Fruit fly (Drosophila melanogaster) whole organism, embryonic: ENCODE results near the gene CG42323.

Source experiments
- BEAF-32 ChIP-seq: fragments of 200-800 bp; sonication (Bioruptor generic); optimal IDR thresholded peaks from 3 replicates; lab custom pipeline; 2017; ENCODE audit warnings: missing biosample characterization, missing genetic modification characterization, mild to moderate bottlenecking, moderate library complexity, missing genetic modification reagents
- Bgb ChIP-seq: fragments of 200-800 bp; sonication (Bioruptor generic); IDR thresholded peaks from 2 replicates; pipeline ENCODE4 v1.3.6; 2022; ENCODE audit warnings: missing biosample characterization, missing genetic modification characterization; ENCODE audit not compliant: partially characterized antibody
- CG13287 ChIP-seq: fragments of 200-800 bp; sonication (Bioruptor generic); IDR thresholded peaks from 2 replicates; pipeline ENCODE4 v1.3.6; 2022; ENCODE audit warnings: missing biosample characterization, missing genetic modification characterization; ENCODE audit not compliant: partially characterized antibody
- CG17385 ChIP-seq: fragments of 200-800 bp; sonication (Bioruptor generic); optimal IDR thresholded peaks from 3 replicates; lab custom pipeline; 2018; ENCODE audit warnings: missing biosample characterization, mild to moderate bottlenecking, missing genetic modification characterization
- CG2116 ChIP-seq: fragments of 200-800 bp; sonication (Bioruptor generic); optimal IDR thresholded peaks from 3 replicates; lab custom pipeline; 2018; ENCODE audit warnings: missing biosample characterization, mild to moderate bottlenecking, missing genetic modification characterization
- CG34224 ChIP-seq: fragments of 200-800 bp; sonication (Bioruptor generic); IDR thresholded peaks from 3 replicates; pipeline ENCODE4 v1.3.6; 2022; ENCODE audit warnings: missing biosample characterization, missing genetic modification characterization; ENCODE audit not compliant: partially characterized antibody
- CG4820 ChIP-seq: fragments of 200-800 bp; sonication (Bioruptor generic); optimal IDR thresholded peaks from 3 replicates; lab custom pipeline; 2016; ENCODE audit warnings: missing biosample characterization, missing genetic modification characterization
- CG6791 ChIP-seq: fragments of 200-800 bp; sonication (Bioruptor generic); IDR thresholded peaks from 3 replicates; pipeline ENCODE4 v1.3.6; 2022; ENCODE audit warnings: missing biosample characterization, missing genetic modification characterization; ENCODE audit not compliant: partially characterized antibody
- CG8290 ChIP-seq, 3 experiments: fragments of 200-800 bp; sonication (Bioruptor generic); optimal IDR thresholded peaks; 2 replicates each; lab custom pipeline; 2016 to 2019; ENCODE audit warnings: missing biosample characterization in 3 of 3, missing genetic modification characterization in 3 of 3, mild to moderate bottlenecking in 2 of 3, moderate library complexity in 1 of 3
- CG9215 ChIP-seq: fragments of 200-800 bp; sonication (Bioruptor generic); IDR thresholded peaks from 2 replicates; pipeline ENCODE4 v1.3.6; 2022; ENCODE audit warnings: missing biosample characterization, missing genetic modification characterization
- Dll ChIP-seq: fragments of 200-800 bp; sonication (Bioruptor generic); IDR thresholded peaks from 4 replicates; pipeline ENCODE4 v1.3.6; 2022; ENCODE audit warnings: missing biosample characterization, missing genetic modification characterization; ENCODE audit not compliant: partially characterized antibody
- Doc3 ChIP-seq: fragments of 200-800 bp; sonication (Bioruptor generic); IDR thresholded peaks from 3 replicates; pipeline ENCODE4 v1.3.6; 2022; ENCODE audit warnings: missing biosample characterization, missing genetic modification characterization; ENCODE audit not compliant: partially characterized antibody
- Dp ChIP-seq: fragments of 200-800 bp; sonication (Bioruptor generic); optimal IDR thresholded peaks from 2 replicates; lab custom pipeline; 2018; ENCODE audit warnings: missing biosample characterization, mild to moderate bottlenecking, missing genetic modification characterization, moderate library complexity
- Dref ChIP-seq: fragments of 200-800 bp; sonication (Bioruptor generic); IDR thresholded peaks from 2 replicates; pipeline ENCODE4 v1.3.6; 2022; ENCODE audit warnings: missing biosample characterization, missing genetic modification characterization
- E2f1 ChIP-seq: fragments of 200-800 bp; sonication (Bioruptor generic); IDR thresholded peaks from 2 replicates; pipeline ENCODE4 v1.3.6; 2022; ENCODE audit warnings: missing biosample characterization, missing genetic modification characterization
- E2f2 ChIP-seq: fragments of 200-800 bp; sonication (Bioruptor generic); IDR thresholded peaks from 2 replicates; pipeline ENCODE4 v1.3.6; 2022; ENCODE audit warnings: missing biosample characterization, missing genetic modification characterization
- HLH4C ChIP-seq: fragments of 200-800 bp; sonication (Bioruptor generic); IDR thresholded peaks from 3 replicates; pipeline ENCODE4 v1.3.6; 2022; ENCODE audit warnings: missing biosample characterization, missing genetic modification characterization; ENCODE audit not compliant: partially characterized antibody
- HmgD ChIP-seq: fragments of 200-800 bp; sonication (Bioruptor generic); optimal IDR thresholded peaks from 3 replicates; lab custom pipeline; 2016; ENCODE audit warnings: missing biosample characterization, missing genetic modification characterization
- Myb ChIP-seq: fragments of 200-800 bp; sonication (Bioruptor generic); optimal IDR thresholded peaks from 2 replicates; lab custom pipeline; 2016; ENCODE audit warnings: missing biosample characterization, missing genetic modification characterization
- Pdp1 ChIP-seq, 2 experiments: fragments of 200-800 bp; sonication (Bioruptor generic); optimal IDR thresholded peaks; 3 replicates each; lab custom pipeline; 2016; ENCODE audit warnings: missing biosample characterization in 2 of 2, missing genetic modification characterization in 2 of 2, mild to moderate bottlenecking in 1 of 2, moderate library complexity in 1 of 2
- Scr ChIP-seq: fragments of 200-800 bp; sonication (Bioruptor generic); IDR thresholded peaks from 2 replicates; pipeline ENCODE4 v1.3.6; 2022; ENCODE audit warnings: missing biosample characterization, missing genetic modification characterization; ENCODE audit not compliant: partially characterized antibody
- Trl ChIP-seq, 3 experiments: fragments of >200 bp in 2 of 3; fragments of 200-800 bp in 1 of 3; sonication (Bioruptor generic) in 1 of 3; optimal IDR thresholded peaks; 2 replicates in 1 of 3; 3 replicates in 2 of 3; lab custom pipeline; 2016 to 2017; ENCODE audit warnings: missing biosample characterization in 1 of 3, missing genetic modification characterization in 1 of 3
- abd-A ChIP-seq: fragments of 200-800 bp; sonication (Bioruptor generic); optimal IDR thresholded peaks from 3 replicates; lab custom pipeline; 2019; ENCODE audit warnings: missing biosample characterization, mild to moderate bottlenecking, missing genetic modification characterization, moderate library complexity
- bbx ChIP-seq: fragments of 200-800 bp; sonication (Bioruptor generic); IDR thresholded peaks from 2 replicates; pipeline ENCODE4 v1.3.6; 2022; ENCODE audit warnings: missing biosample characterization, missing genetic modification characterization; ENCODE audit not compliant: partially characterized antibody
- dysf ChIP-seq: fragments of 200-800 bp; sonication (Bioruptor generic); IDR thresholded peaks from 3 replicates; pipeline ENCODE4 v1.3.6; 2022; ENCODE audit warnings: missing biosample characterization, missing genetic modification characterization
- knrl ChIP-seq: fragments of 200-800 bp; sonication (Bioruptor generic); IDR thresholded peaks from 3 replicates; pipeline ENCODE4 v1.3.6; 2022; ENCODE audit warnings: missing biosample characterization, missing genetic modification characterization; ENCODE audit not compliant: partially characterized antibody
- pnt ChIP-seq: fragments of 200-800 bp; sonication (Bioruptor generic); optimal IDR thresholded peaks from 3 replicates; lab custom pipeline; 2016; ENCODE audit warnings: missing biosample characterization, missing genetic modification characterization
- psq ChIP-seq: fragments of 200-800 bp; sonication (Bioruptor generic); optimal IDR thresholded peaks from 2 replicates; lab custom pipeline; 2017; ENCODE audit warnings: missing biosample characterization, missing genetic modification characterization
- pzg ChIP-seq: fragments of 200-800 bp; sonication (Bioruptor generic); optimal IDR thresholded peaks from 3 replicates; lab custom pipeline; 2018; ENCODE audit warnings: missing biosample characterization, mild to moderate bottlenecking, missing genetic modification characterization, moderate library complexity
- sna ChIP-seq: fragments of 200-800 bp; sonication (Bioruptor generic); IDR thresholded peaks from 2 replicates; pipeline ENCODE4 v1.3.6; 2022; ENCODE audit warnings: missing biosample characterization, missing genetic modification characterization; ENCODE audit not compliant: partially characterized antibody
- stwl ChIP-seq: fragments of 200-800 bp; sonication (Bioruptor generic); optimal IDR thresholded peaks from 3 replicates; lab custom pipeline; 2018; ENCODE audit warnings: missing biosample characterization, mild to moderate bottlenecking, missing genetic modification characterization, moderate library complexity
- tna ChIP-seq: fragments of 200-800 bp; sonication (Bioruptor generic); IDR thresholded peaks from 2 replicates; pipeline ENCODE4 v1.3.6; 2022; ENCODE audit warnings: missing biosample characterization, missing genetic modification characterization; ENCODE audit not compliant: partially characterized antibody
- ttk ChIP-seq: fragments of 200-800 bp; sonication (Bioruptor generic); IDR thresholded peaks from 2 replicates; pipeline ENCODE4 v2.1.2; 2022; ENCODE audit warnings: missing biosample characterization, missing genetic modification characterization
- unc-4 ChIP-seq: fragments of 200-800 bp; sonication (Bioruptor generic); IDR thresholded peaks from 2 replicates; pipeline ENCODE4 v1.3.6; 2022; ENCODE audit warnings: missing biosample characterization, missing genetic modification characterization; ENCODE audit not compliant: partially characterized antibody
- vnd ChIP-seq: fragments of 200-800 bp; sonication (Bioruptor generic); IDR thresholded peaks from 3 replicates; pipeline ENCODE4 v1.3.6; 2022; ENCODE audit warnings: missing biosample characterization, missing genetic modification characterization; ENCODE audit not compliant: partially characterized antibody
- zen2 ChIP-seq: fragments of 200-800 bp; sonication (Bioruptor generic); IDR thresholded peaks from 3 replicates; pipeline ENCODE4 v1.3.6; 2022; ENCODE audit warnings: missing biosample characterization, missing genetic modification characterization; ENCODE audit not compliant: partially characterized antibody

CG42323 gene

DNA sequence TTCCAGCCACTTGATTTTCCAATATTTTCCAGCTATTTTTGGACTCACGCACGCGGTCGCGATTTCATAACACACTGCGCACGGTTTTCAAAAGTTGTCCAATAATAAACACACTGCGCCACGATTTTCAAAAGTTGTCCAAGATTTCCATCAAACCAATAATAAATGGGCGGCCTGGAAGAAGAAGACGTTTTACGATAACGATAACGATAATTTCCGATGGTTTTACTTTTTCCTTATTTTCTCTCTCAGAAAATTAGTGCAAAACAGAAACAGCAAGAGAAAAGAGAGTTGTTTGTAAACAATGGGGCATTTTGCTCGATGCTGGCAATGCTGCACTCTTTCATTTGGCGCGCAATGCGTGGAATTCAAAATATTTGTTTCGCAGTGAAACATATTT lies 12.3 kb upstream of the CG42323 start, which contains the start of gene Nt5b:
Gene Nt5b, minus strand, starts transcription at position 207 of the 400 bp plus-strand sequence.
- TF ChIP-seq HLH4C (GFP tag; lab: Robert Waterston, UW) (peak; percentile 15; the same call in 1 of the 3 replicates), stwl (tag; lab: Kevin White, UChicago) (peak; percentile 66), CG17385 (GFP tag; lab: Kevin White, UChicago) (peak; percentile 88), CG6791 (GFP tag; lab: Robert Waterston, UW) (peak; percentile 65; the same call in 1 of the 3 replicates), Dref (GFP tag; lab: Robert Waterston, UW) (peak; percentile 60), Pdp1 (GFP tag; optimal IDR thresholded peaks at IDR 0.05; lab: Kevin White, UChicago) (peak in 1 of 2 experiments; percentile 74), unc-4 (0 out of 2 replicates have a peak, but pooled peaks have one; percentile 23), psq (GFP tag; lab: Kevin White, UChicago) (peak; percentile 45), Trl (optimal IDR thresholded peaks at IDR 0.05; lab: Kevin White, UChicago) (peak; percentile 50 to 56), Trl (GFP tag; optimal IDR thresholded peaks at IDR 0.05; lab: Kevin White, UChicago) (no peak), abd-A (no peak), CG4820 (GFP tag; lab: Kevin White, UChicago) (no peak), CG2116 (GFP tag; lab: Kevin White, UChicago) (peak; percentile 15), zen2 (0 out of 3 replicates have a peak, but pooled peaks have one; percentile 24), BEAF-32 (GFP tag; lab: Kevin White, UChicago) (peak; percentile 25), ttk (GFP tag; lab: Robert Waterston, UW) (no peak), Scr (GFP tag; lab: Robert Waterston, UW) (peak; percentile 36; the same call in 1 of the 2 replicates), pnt (GFP tag; lab: Kevin White, UChicago) (no peak), sna (GFP tag; lab: Robert Waterston, UW) (peak; percentile 19; the same call in 1 of the 2 replicates), Dll (GFP tag; lab: Robert Waterston, UW) (peak; percentile 55; the same call in 1 of the 4 replicates), bbx (GFP tag; lab: Robert Waterston, UW) (peak; percentile 31; the same call in 1 of the 2 replicates), vnd (GFP tag; lab: Robert Waterston, UW) (0 out of 3 replicates have a peak, but pooled peaks have one; percentile 46), dysf (GFP tag; lab: Robert Waterston, UW) (no peak), HmgD (GFP tag; lab: Kevin White, UChicago) (no peak), E2f1 (no peak), CG13287 (GFP tag; lab: Robert Waterston, UW) (peak; percentile 65), CG34224 (GFP tag; lab: Robert Waterston, UW) (peak; percentile 15; the same call in 1 of the 3 replicates), Doc3 (GFP tag; lab: Robert Waterston, UW) (0 out of 3 replicates have a peak, but pooled peaks have one; percentile 38), Bgb (0 out of 2 replicates have a peak, but pooled peaks have one; percentile 13), Myb (GFP tag; lab: Kevin White, UChicago) (no peak), CG9215 (GFP tag; lab: Robert Waterston, UW) (peak; percentile 86), E2f2 (GFP tag; lab: Robert Waterston, UW) (peak; percentile 88), tna (GFP tag; lab: Robert Waterston, UW) (peak; percentile 23; the same call in 1 of the 2 replicates), knrl (GFP tag; lab: Robert Waterston, UW) (peak; percentile 34; the same call in 1 of the 3 replicates), CG8290 (GFP tag; optimal IDR thresholded peaks at IDR 0.05; lab: Kevin White, UChicago) (peak; percentile 28), CG8290 (tag; optimal IDR thresholded peaks at IDR 0.05; lab: Kevin White, UChicago) (peak in 1 of 2 experiments; percentile 4), pzg (GFP tag; lab: Kevin White, UChicago) (peak; percentile 17), Dp (peak; percentile 79)
